Fruit fly (Drosophila melanogaster) whole organism, embryonic: ENCODE measurements around the gene CG14253.
A peak's percentile ranks its signal among the peaks of the same experiment; 100 is the strongest.

Experiments
- Antp ChIP-seq: fragments of 200-800 bp; sonication (Bioruptor generic); optimal IDR thresholded peaks from 3 replicates; lab custom pipeline; 2016; ENCODE audit warnings: missing biosample characterization, missing genetic modification characterization
- Atf6 ChIP-seq: fragments of 200-800 bp; sonication (Bioruptor generic); IDR thresholded peaks from 2 replicates; pipeline ENCODE4 v1.3.6; 2022; ENCODE audit warnings: missing biosample characterization, missing genetic modification characterization
- B-H2 ChIP-seq: fragments of 200-800 bp; sonication (Bioruptor generic); optimal IDR thresholded peaks from 2 replicates; lab custom pipeline; 2018; ENCODE audit warnings: missing biosample characterization, mild to moderate bottlenecking, missing genetic modification characterization
- BEAF-32 ChIP-seq: fragments of 200-800 bp; sonication (Bioruptor generic); optimal IDR thresholded peaks from 3 replicates; lab custom pipeline; 2017; ENCODE audit warnings: missing biosample characterization, missing genetic modification characterization, mild to moderate bottlenecking, moderate library complexity, missing genetic modification reagents
- CG11398 ChIP-seq: fragments of 200-800 bp; sonication (Bioruptor generic); optimal IDR thresholded peaks from 2 replicates; lab custom pipeline; 2016; ENCODE audit warnings: missing biosample characterization, missing genetic modification characterization
- CG11695 ChIP-seq: fragments of 200-800 bp; sonication (Bioruptor generic); IDR thresholded peaks from 3 replicates; pipeline ENCODE4 v1.3.6; 2022; ENCODE audit warnings: missing biosample characterization, missing genetic modification characterization
- CG12071 ChIP-seq: fragments of 200-800 bp; sonication (Bioruptor generic); optimal IDR thresholded peaks from 3 replicates; lab custom pipeline; 2018; ENCODE audit warnings: missing biosample characterization, mild to moderate bottlenecking, missing genetic modification characterization
- CG13287 ChIP-seq: fragments of 200-800 bp; sonication (Bioruptor generic); IDR thresholded peaks from 2 replicates; pipeline ENCODE4 v1.3.6; 2022; ENCODE audit warnings: missing biosample characterization, missing genetic modification characterization; ENCODE audit not compliant: partially characterized antibody
- CG13894 ChIP-seq: fragments of 200-800 bp; sonication (Bioruptor generic); optimal IDR thresholded peaks from 3 replicates; lab custom pipeline; 2018; ENCODE audit warnings: missing biosample characterization, mild to moderate bottlenecking, missing genetic modification characterization, moderate library complexity
- CG15269 ChIP-seq: fragments of 200-800 bp; sonication (Bioruptor generic); optimal IDR thresholded peaks from 2 replicates; lab custom pipeline; 2018; ENCODE audit warnings: missing biosample characterization, mild to moderate bottlenecking, missing genetic modification characterization, moderate library complexity
- CG15514 ChIP-seq: fragments of 200-800 bp; sonication (Bioruptor generic); optimal IDR thresholded peaks from 3 replicates; lab custom pipeline; 2017; ENCODE audit warnings: missing biosample characterization, missing genetic modification characterization, mild to moderate bottlenecking, moderate library complexity, missing genetic modification reagents
- CG2120 ChIP-seq: fragments of 200-800 bp; sonication (Bioruptor generic); optimal IDR thresholded peaks from 3 replicates; lab custom pipeline; 2016; ENCODE audit warnings: missing biosample characterization, missing genetic modification characterization
- CG7987 ChIP-seq: fragments of 200-800 bp; sonication (Bioruptor generic); optimal IDR thresholded peaks from 2 replicates; lab custom pipeline; 2018; ENCODE audit warnings: missing biosample characterization, mild to moderate bottlenecking, missing genetic modification characterization, moderate library complexity
- CG8924 ChIP-seq: fragments of 200-800 bp; optimal IDR thresholded peaks from 3 replicates; lab custom pipeline; 2019; ENCODE audit warnings: missing biosample characterization, mild to moderate bottlenecking, missing genetic modification characterization, moderate library complexity
- Chrac-16 ChIP-seq: fragments of 200-800 bp; sonication (Bioruptor generic); optimal IDR thresholded peaks from 3 replicates; lab custom pipeline; 2016; ENCODE audit warnings: missing biosample characterization, missing genetic modification characterization
- D19A ChIP-seq: fragments of 200-800 bp; optimal IDR thresholded peaks from 3 replicates; lab custom pipeline; 2019; ENCODE audit warnings: missing biosample characterization, mild to moderate bottlenecking, missing genetic modification characterization, moderate library complexity
- ERR ChIP-seq: fragments of 200-800 bp; sonication (Bioruptor generic); optimal IDR thresholded peaks from 2 replicates; lab custom pipeline; 2016; ENCODE audit warnings: missing biosample characterization, missing genetic modification characterization
- Fer3 ChIP-seq: fragments of 200-800 bp; sonication (Bioruptor generic); optimal IDR thresholded peaks from 2 replicates; lab custom pipeline; 2018; ENCODE audit warnings: missing biosample characterization, mild to moderate bottlenecking, missing genetic modification characterization, moderate library complexity
- HLHmδ ChIP-seq: fragments of 200-800 bp; sonication (Bioruptor generic); optimal IDR thresholded peaks from 2 replicates; lab custom pipeline; 2018; ENCODE audit warnings: missing biosample characterization, mild to moderate bottlenecking, missing genetic modification characterization, moderate library complexity
- Hey ChIP-seq: fragments of 200-800 bp; sonication (Bioruptor generic); optimal IDR thresholded peaks from 3 replicates; lab custom pipeline; 2018; ENCODE audit warnings: missing biosample characterization, mild to moderate bottlenecking, missing genetic modification characterization
- Hmr ChIP-seq: fragments of 200-800 bp; sonication (Bioruptor generic); optimal IDR thresholded peaks from 3 replicates; lab custom pipeline; 2017; ENCODE audit warnings: mild to moderate bottlenecking, missing biosample characterization, missing genetic modification reagents, missing genetic modification characterization
- Hr78 ChIP-seq, 2 experiments: fragments of 200-800 bp in 1 of 2; fragments of >200 bp in 1 of 2; sonication (Bioruptor generic) in 1 of 2; optimal IDR thresholded peaks; 2 replicates each; lab custom pipeline; 2017 to 2019; ENCODE audit warnings: missing biosample characterization in 2 of 2, missing genetic modification characterization in 2 of 2, mild to moderate bottlenecking in 1 of 2, moderate library complexity in 1 of 2
- MBD-R2 ChIP-seq: fragments of 200-800 bp; sonication (Bioruptor generic); IDR thresholded peaks from 2 replicates; pipeline ENCODE4 v1.3.6; 2022; ENCODE audit warnings: missing biosample characterization, missing genetic modification characterization
- MTF-1 ChIP-seq: fragments of 200-800 bp; sonication (Bioruptor generic); optimal IDR thresholded peaks from 2 replicates; lab custom pipeline; 2018; ENCODE audit warnings: missing biosample characterization, mild to moderate bottlenecking, missing genetic modification characterization, borderline replicate concordance
- Med ChIP-seq: fragments of 200-800 bp; sonication (Bioruptor generic); peaks from one replicate; lab custom pipeline; 2016; ENCODE audit warnings: missing biosample characterization, missing genetic modification characterization, mild to moderate bottlenecking, inconsistent platforms, moderate library complexity
- Ptx1 ChIP-seq: fragments of 200-800 bp; sonication (Bioruptor generic); IDR thresholded peaks from 2 replicates; pipeline ENCODE4 v1.3.6; 2022; ENCODE audit warnings: missing biosample characterization, missing genetic modification characterization
- Sry-β ChIP-seq: fragments of 200-800 bp; sonication (Bioruptor generic); optimal IDR thresholded peaks from 2 replicates; lab custom pipeline; 2018; ENCODE audit warnings: missing biosample characterization, mild to moderate bottlenecking, missing genetic modification characterization, moderate library complexity
- Ssrp ChIP-seq: fragments of 200-800 bp; sonication (Bioruptor generic); optimal IDR thresholded peaks from 2 replicates; lab custom pipeline; 2018; ENCODE audit warnings: missing biosample characterization, mild to moderate bottlenecking, missing genetic modification characterization, moderate library complexity
- aop ChIP-seq: fragments of 200-800 bp; sonication (Bioruptor generic); IDR thresholded peaks from 2 replicates; pipeline ENCODE4 v1.3.6; 2022; ENCODE audit warnings: missing biosample characterization, missing genetic modification characterization
- ara ChIP-seq: fragments of 200-800 bp; sonication (Bioruptor generic); IDR thresholded peaks from 2 replicates; pipeline ENCODE4 v1.3.6; 2022; ENCODE audit warnings: missing biosample characterization, missing genetic modification characterization
- chinmo ChIP-seq: fragments of 200-800 bp; sonication (Bioruptor generic); IDR thresholded peaks from 4 replicates; pipeline ENCODE4 v1.3.6; 2022; ENCODE audit warnings: missing biosample characterization, missing genetic modification characterization; ENCODE audit not compliant: partially characterized antibody
- chm ChIP-seq: fragments of 200-800 bp; sonication (Bioruptor generic); IDR thresholded peaks from 2 replicates; pipeline ENCODE4 v1.3.6; 2022; ENCODE audit warnings: missing biosample characterization, missing genetic modification characterization
- ci ChIP-seq: fragments of 200-800 bp; sonication (Bioruptor generic); IDR thresholded peaks from 3 replicates; pipeline ENCODE4 v1.3.6; 2022; ENCODE audit warnings: missing biosample characterization, missing genetic modification characterization
- eve ChIP-seq, 2 experiments: fragments of >200 bp; optimal IDR thresholded peaks; 2 replicates each; lab custom pipeline; 2017; ENCODE audit warnings: missing biosample characterization in 2 of 2, missing genetic modification characterization in 2 of 2
- grau ChIP-seq: fragments of 200-800 bp; optimal IDR thresholded peaks from 3 replicates; lab custom pipeline; 2019; ENCODE audit warnings: missing biosample characterization, mild to moderate bottlenecking, missing genetic modification characterization, moderate library complexity
- ham ChIP-seq: fragments of 200-800 bp; sonication (Bioruptor generic); IDR thresholded peaks from 2 replicates; pipeline ENCODE4 v1.3.6; 2022; ENCODE audit warnings: missing biosample characterization, missing genetic modification characterization
- ind ChIP-seq: fragments of 200-800 bp; sonication (Bioruptor generic); optimal IDR thresholded peaks from 3 replicates; lab custom pipeline; 2016; ENCODE audit warnings: missing biosample characterization, missing genetic modification characterization
- insv ChIP-seq, 2 experiments: fragments of 200-800 bp; sonication (Bioruptor generic); optimal IDR thresholded peaks; 3 replicates each; lab custom pipeline; 2016 to 2018; ENCODE audit warnings: missing biosample characterization in 2 of 2, missing genetic modification characterization in 2 of 2
- kah ChIP-seq: fragments of 200-800 bp; sonication (Bioruptor generic); optimal IDR thresholded peaks from 2 replicates; lab custom pipeline; 2018; ENCODE audit warnings: missing biosample characterization, mild to moderate bottlenecking, missing genetic modification characterization
- otp ChIP-seq: fragments of 200-800 bp; sonication (Bioruptor generic); IDR thresholded peaks from 3 replicates; pipeline ENCODE4, ENCODE4 v1.3.6; 2022; ENCODE audit warnings: missing biosample characterization, missing genetic modification characterization
- pb ChIP-seq: fragments of 200-800 bp; sonication (Bioruptor generic); optimal IDR thresholded peaks from 3 replicates; lab custom pipeline; 2016; ENCODE audit warnings: missing biosample characterization, missing genetic modification characterization
- pita ChIP-seq: fragments of 200-800 bp; sonication (Bioruptor generic); optimal IDR thresholded peaks from 2 replicates; lab custom pipeline; 2017; ENCODE audit warnings: missing biosample characterization, mild to moderate bottlenecking, missing genetic modification characterization
- repo ChIP-seq: fragments of 200-800 bp; sonication (Bioruptor generic); optimal IDR thresholded peaks from 2 replicates; lab custom pipeline; 2016; ENCODE audit warnings: missing biosample characterization, missing genetic modification characterization
- ro ChIP-seq: fragments of 200-800 bp; sonication (Bioruptor generic); IDR thresholded peaks from 2 replicates; pipeline ENCODE4 v1.3.6; 2022; ENCODE audit warnings: missing biosample characterization, missing genetic modification characterization
- sens ChIP-seq: fragments of 200-800 bp; sonication (Bioruptor generic); peaks from one replicate; lab custom pipeline; 2016; ENCODE audit warnings: missing biosample characterization, missing genetic modification characterization
- so ChIP-seq: fragments of 200-800 bp; sonication (Bioruptor generic); IDR thresholded peaks from 3 replicates; pipeline ENCODE4 v1.3.6; 2022; ENCODE audit warnings: missing biosample characterization, missing genetic modification characterization
- sug ChIP-seq: fragments of 200-800 bp; optimal IDR thresholded peaks from 2 replicates; lab custom pipeline; 2019; ENCODE audit warnings: missing biosample characterization, mild to moderate bottlenecking, missing genetic modification characterization, moderate library complexity
- toy ChIP-seq: fragments of 200-800 bp; sonication (Bioruptor generic); IDR thresholded peaks from 2 replicates; pipeline ENCODE4 v1.3.6; 2022; ENCODE audit warnings: missing biosample characterization, missing genetic modification characterization
- unc-4 ChIP-seq: fragments of 200-800 bp; sonication (Bioruptor generic); IDR thresholded peaks from 2 replicates; pipeline ENCODE4 v1.3.6; 2022; ENCODE audit warnings: missing biosample characterization, missing genetic modification characterization; ENCODE audit not compliant: partially characterized antibody
- zen2 ChIP-seq: fragments of 200-800 bp; sonication (Bioruptor generic); IDR thresholded peaks from 3 replicates; pipeline ENCODE4 v1.3.6; 2022; ENCODE audit warnings: missing biosample characterization, missing genetic modification characterization; ENCODE audit not compliant: partially characterized antibody

The CG14253 gene

DNA sequence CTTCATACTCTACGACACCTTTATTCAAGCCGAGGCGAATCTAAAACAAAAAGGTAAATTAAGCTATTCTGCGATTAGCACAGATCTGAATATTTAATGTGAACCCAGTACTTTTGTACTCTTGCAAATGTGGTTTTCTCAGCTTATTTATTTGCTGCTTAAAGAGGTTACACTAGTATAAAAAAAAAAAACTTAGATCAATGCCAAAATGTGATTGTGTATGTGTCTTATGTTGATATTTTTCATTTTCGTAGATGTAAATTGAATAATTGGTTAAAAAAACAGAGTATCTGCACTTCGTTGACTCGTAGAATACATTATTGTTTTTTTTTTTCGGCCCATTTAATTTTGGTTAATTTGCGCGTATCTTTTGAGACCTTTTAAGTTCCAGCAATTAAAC lies 8.6 kb upstream of the CG14253 start (continued):
- peak; percentile 1 for TF ChIP-seq Fer3
- no peak for TF ChIP-seq eve (GFP tag; optimal IDR thresholded peaks at IDR 0.05; lab: Kevin White, UChicago)
- TF ChIP-seq grau = no peak
- TF ChIP-seq pita (GFP tag; lab: Kevin White, UChicago) = no peak
- TF ChIP-seq CG8924 = no peak
- peak; percentile 79 for TF ChIP-seq D19A
- no peak for TF ChIP-seq CG11398 (GFP tag; lab: Kevin White, UChicago)
- no peak for TF ChIP-seq kah (GFP tag; lab: Kevin White, UChicago)
- TF ChIP-seq CG15514 = no peak
- no peak for TF ChIP-seq ara (GFP tag; lab: Robert Waterston, UW)
- TF ChIP-seq Ptx1 (GFP tag; lab: Robert Waterston, UW) = peak; percentile 21; the same call in 1 of the 2 replicates
- no peak for TF ChIP-seq Chrac-16 (GFP tag; lab: Kevin White, UChicago)
- TF ChIP-seq Antp = no peak
- peak; percentile 12 for TF ChIP-seq CG2120 (GFP tag; lab: Kevin White, UChicago)
- no peak for TF ChIP-seq ham (GFP tag; lab: Robert Waterston, UW)
- TF ChIP-seq aop (GFP tag; lab: Robert Waterston, UW) = no peak
- TF ChIP-seq CG11695 = 0 out of 3 replicates have a peak, but pooled peaks have one; percentile 38
- no peak for TF ChIP-seq Ssrp (tag; lab: Kevin White, UChicago)
- TF ChIP-seq toy (GFP tag; lab: Robert Waterston, UW) = no peak
- TF ChIP-seq CG15269 (tag; lab: Kevin White, UChicago) = peak; percentile 31

DNA sequence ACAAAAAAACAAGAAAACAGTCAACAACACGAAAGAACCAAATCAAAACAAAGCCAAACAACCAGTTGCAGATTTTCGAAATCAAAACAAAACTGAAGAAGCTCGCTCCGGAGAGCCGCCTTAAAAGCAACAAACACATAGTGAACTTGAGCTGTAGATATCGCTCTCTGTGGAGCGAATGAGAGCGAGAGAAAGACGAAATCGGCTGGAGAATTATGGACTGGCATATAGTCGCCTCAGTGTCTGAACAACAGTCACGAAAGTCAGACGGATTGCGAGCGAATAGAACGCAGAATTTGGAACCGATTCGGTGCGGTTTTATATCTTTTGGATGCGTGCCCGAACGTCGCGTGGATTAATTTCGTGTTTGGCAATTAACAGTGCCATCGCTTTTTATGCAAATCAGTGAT lies 1.9 kb downstream of the CG14253 start:
- peak; percentile 52 for TF ChIP-seq unc-4 (GFP tag; lab: Robert Waterston, UW)
- TF ChIP-seq so = peak; percentile 71; the same call in 1 of the 3 replicates
- TF ChIP-seq CG13894 = peak; percentile 60
- TF ChIP-seq chinmo (GFP tag; lab: Robert Waterston, UW) = peak; percentile 93; the same call in 3 of the 4 replicates
- no peak; the same call in 1 of the 2 replicates for TF ChIP-seq MBD-R2
- TF ChIP-seq B-H2 (GFP tag; lab: Kevin White, UChicago) = peak; percentile 30
- peak; percentile 38; the same call in 1 of the 3 replicates for TF ChIP-seq ci (GFP tag; lab: Robert Waterston, UW)
- peak; percentile 37; the same call in 2 of the 3 replicates for TF ChIP-seq zen2 (GFP tag; lab: Robert Waterston, UW)
- no peak for TF ChIP-seq Hey (tag; lab: Kevin White, UChicago)
- peak; percentile 15 for TF ChIP-seq ERR (GFP tag; lab: Kevin White, UChicago)
- peak in 1 of 2 experiments; percentile 43 for TF ChIP-seq Hr78 (GFP tag; optimal IDR thresholded peaks at IDR 0.05; lab: Kevin White, UChicago)
- TF ChIP-seq otp (GFP tag; lab: Robert Waterston, UW) = peak; percentile 23; the same call in 1 of the 3 replicates
- no peak for TF ChIP-seq ind (GFP tag; lab: Kevin White, UChicago)
- TF ChIP-seq BEAF-32 (GFP tag; lab: Kevin White, UChicago) = peak; percentile 9
- peak; percentile 47 for TF ChIP-seq CG7987 (GFP tag; lab: Kevin White, UChicago)
- TF ChIP-seq sens = peak; percentile 56
- TF ChIP-seq chm (GFP tag; lab: Robert Waterston, UW) = peak; percentile 57; the same call in 1 of the 2 replicates
- peak; percentile 48 for TF ChIP-seq Atf6 (GFP tag; lab: Robert Waterston, UW)
- no peak for TF ChIP-seq HLHmδ (GFP tag; lab: Kevin White, UChicago)
- peak; percentile 16 for TF ChIP-seq MTF-1 (GFP tag; lab: Kevin White, UChicago)
- TF ChIP-seq repo (GFP tag; lab: Kevin White, UChicago) = no peak
- peak; percentile 19 for TF ChIP-seq pb
- peak; percentile 34 for TF ChIP-seq CG12071
- no peak for TF ChIP-seq CG2120 (GFP tag; lab: Kevin White, UChicago)
- TF ChIP-seq ro = no peak
- peak; percentile 15 for TF ChIP-seq Hmr
- TF ChIP-seq Med (GFP tag; lab: Kevin White, UChicago) = peak; percentile 83
- peak; percentile 6 for TF ChIP-seq CG15514
- TF ChIP-seq Sry-β (GFP tag; lab: Kevin White, UChicago) = no peak
- TF ChIP-seq sug (tag; lab: Kevin White, UChicago) = peak; percentile 54
- TF ChIP-seq insv (GFP tag; optimal IDR thresholded peaks at IDR 0.05; lab: Kevin White, UChicago) = no peak
- peak; percentile 70 for TF ChIP-seq CG13287
